Fruit fly (Drosophila melanogaster) whole organism, embryonic: ENCODE results near the gene ppk30.

Experiments
- Abd-B ChIP-seq: fragments of 200-800 bp; sonication (Bioruptor generic); optimal IDR thresholded peaks from 2 replicates; lab custom pipeline; 2018; ENCODE audit warnings: missing biosample characterization, mild to moderate bottlenecking, missing genetic modification characterization, moderate library complexity
- Adf1 ChIP-seq: fragments of 200-800 bp; sonication (Bioruptor generic); IDR thresholded peaks from 2 replicates; pipeline ENCODE4 v1.3.6; 2022; ENCODE audit warnings: missing biosample characterization, missing genetic modification characterization
- Asciz ChIP-seq: fragments of 200-800 bp; sonication (Bioruptor generic); optimal IDR thresholded peaks from 2 replicates; lab custom pipeline; 2017; ENCODE audit warnings: missing biosample characterization, mild to moderate bottlenecking, missing genetic modification characterization, missing genetic modification reagents
- Bgb ChIP-seq: fragments of 200-800 bp; sonication (Bioruptor generic); IDR thresholded peaks from 2 replicates; pipeline ENCODE4 v1.3.6; 2022; ENCODE audit warnings: missing biosample characterization, missing genetic modification characterization; ENCODE audit not compliant: partially characterized antibody
- Blimp-1 ChIP-seq: fragments of 200-800 bp; sonication (Bioruptor generic); optimal IDR thresholded peaks from 3 replicates; lab custom pipeline; 2018; ENCODE audit warnings: missing biosample characterization, missing genetic modification characterization, mild to moderate bottlenecking, moderate library complexity, missing genetic modification reagents
- CG10267 ChIP-seq: fragments of 200-800 bp; sonication (Bioruptor generic); optimal IDR thresholded peaks from 2 replicates; lab custom pipeline; 2018; ENCODE audit warnings: missing biosample characterization, mild to moderate bottlenecking, missing genetic modification characterization, moderate library complexity
- CG11456 ChIP-seq: fragments of 200-800 bp; sonication (Bioruptor generic); IDR thresholded peaks from 3 replicates; pipeline ENCODE4 v1.3.6; 2022; ENCODE audit warnings: missing biosample characterization, missing genetic modification characterization
- CG14860 ChIP-seq: fragments of 200-800 bp; sonication (Bioruptor generic); IDR thresholded peaks from 3 replicates; pipeline ENCODE4 v1.3.6; 2022; ENCODE audit warnings: missing biosample characterization, missing genetic modification characterization; ENCODE audit not compliant: partially characterized antibody
- CG16813 ChIP-seq: fragments of 200-800 bp; sonication (Bioruptor generic); IDR thresholded peaks from 3 replicates; pipeline ENCODE4 v1.3.6; 2022; ENCODE audit warnings: missing biosample characterization, missing genetic modification characterization; ENCODE audit not compliant: partially characterized antibody
- CG16863 ChIP-seq: fragments of 200-800 bp; sonication (Bioruptor generic); optimal IDR thresholded peaks from 3 replicates; lab custom pipeline; 2016; ENCODE audit warnings: missing biosample characterization, missing genetic modification characterization
- CG17186 ChIP-seq: fragments of 200-800 bp; sonication (Bioruptor generic); optimal IDR thresholded peaks from 3 replicates; lab custom pipeline; 2017; ENCODE audit warnings: missing biosample characterization, missing genetic modification reagents, missing genetic modification characterization
- CG17385 ChIP-seq: fragments of 200-800 bp; sonication (Bioruptor generic); optimal IDR thresholded peaks from 3 replicates; lab custom pipeline; 2018; ENCODE audit warnings: missing biosample characterization, mild to moderate bottlenecking, missing genetic modification characterization
- CG17829 ChIP-seq: fragments of 200-800 bp; optimal IDR thresholded peaks from 2 replicates; lab custom pipeline; 2019; ENCODE audit warnings: missing biosample characterization, mild to moderate bottlenecking, missing genetic modification characterization, moderate library complexity
- CG18262 ChIP-seq: fragments of 200-800 bp; optimal IDR thresholded peaks from 3 replicates; lab custom pipeline; 2019; ENCODE audit warnings: missing biosample characterization, mild to moderate bottlenecking, missing genetic modification characterization, moderate library complexity
- CG18619 ChIP-seq: fragments of 200-800 bp; sonication (Bioruptor generic); optimal IDR thresholded peaks from 3 replicates; lab custom pipeline; 2017; ENCODE audit warnings: missing biosample characterization, mild to moderate bottlenecking, missing genetic modification characterization
- CG32772 ChIP-seq: fragments of 200-800 bp; sonication (Bioruptor generic); IDR thresholded peaks from 2 replicates; pipeline ENCODE4 v1.3.6; 2022; ENCODE audit warnings: missing biosample characterization, missing genetic modification characterization
- CG3281 ChIP-seq: fragments of 200-800 bp; sonication (Bioruptor generic); optimal IDR thresholded peaks from 3 replicates; lab custom pipeline; 2017; ENCODE audit warnings: missing biosample characterization, mild to moderate bottlenecking, missing genetic modification characterization
- CG9727 ChIP-seq: fragments of 200-800 bp; sonication (Bioruptor generic); optimal IDR thresholded peaks from 3 replicates; lab custom pipeline; 2017; ENCODE audit warnings: missing biosample characterization, mild to moderate bottlenecking, missing genetic modification characterization
- CTCF ChIP-seq: fragments of 200-800 bp; sonication (Bioruptor generic); optimal IDR thresholded peaks from 2 replicates; lab custom pipeline; 2017; ENCODE audit warnings: missing biosample characterization, mild to moderate bottlenecking, missing genetic modification characterization, moderate library complexity
- D19A ChIP-seq: fragments of 200-800 bp; optimal IDR thresholded peaks from 3 replicates; lab custom pipeline; 2019; ENCODE audit warnings: missing biosample characterization, mild to moderate bottlenecking, missing genetic modification characterization, moderate library complexity
- Dbx ChIP-seq: fragments of 200-800 bp; sonication (Bioruptor generic); IDR thresholded peaks from 3 replicates; pipeline ENCODE4 v1.3.6; 2022; ENCODE audit warnings: missing biosample characterization, missing genetic modification characterization
- Dll ChIP-seq: fragments of 200-800 bp; sonication (Bioruptor generic); IDR thresholded peaks from 4 replicates; pipeline ENCODE4 v1.3.6; 2022; ENCODE audit warnings: missing biosample characterization, missing genetic modification characterization; ENCODE audit not compliant: partially characterized antibody
- Eip74EF ChIP-seq, 2 experiments: fragments of 200-800 bp in 1 of 2; fragments of >200 bp in 1 of 2; sonication (Bioruptor generic) in 1 of 2; optimal IDR thresholded peaks; 2 replicates each; lab custom pipeline; 2017 to 2019; ENCODE audit warnings: missing biosample characterization in 2 of 2, missing genetic modification characterization in 2 of 2, mild to moderate bottlenecking in 1 of 2, moderate library complexity in 1 of 2
- Elba2 ChIP-seq: fragments of 200-800 bp; sonication (Bioruptor generic); optimal IDR thresholded peaks from 3 replicates; lab custom pipeline; 2016; ENCODE audit warnings: missing biosample characterization, missing genetic modification characterization
- Med ChIP-seq: fragments of 200-800 bp; sonication (Bioruptor generic); peaks from one replicate; lab custom pipeline; 2016; ENCODE audit warnings: missing biosample characterization, missing genetic modification characterization, mild to moderate bottlenecking, inconsistent platforms, moderate library complexity
- Mes4 ChIP-seq: fragments of 200-800 bp; sonication (Bioruptor generic); optimal IDR thresholded peaks from 2 replicates; lab custom pipeline; 2016; ENCODE audit warnings: missing biosample characterization, missing genetic modification characterization
- NC2α ChIP-seq: fragments of 200-800 bp; sonication (Bioruptor generic); optimal IDR thresholded peaks from 2 replicates; lab custom pipeline; 2016; ENCODE audit warnings: missing biosample characterization, missing genetic modification characterization
- NFAT ChIP-seq: fragments of 200-800 bp; sonication (Bioruptor generic); IDR thresholded peaks from 2 replicates; pipeline ENCODE4 v1.3.6; 2022; ENCODE audit warnings: missing biosample characterization, missing genetic modification characterization
- NK7.1 ChIP-seq: fragments of 200-800 bp; sonication (Bioruptor generic); optimal IDR thresholded peaks from 3 replicates; lab custom pipeline; 2016; ENCODE audit warnings: missing biosample characterization, missing genetic modification characterization
- Neu2 ChIP-seq: fragments of 200-800 bp; sonication (Bioruptor generic); optimal IDR thresholded peaks from 3 replicates; lab custom pipeline; 2016; ENCODE audit warnings: missing biosample characterization, missing genetic modification characterization, borderline replicate concordance
- Nf-YA ChIP-seq: fragments of 200-800 bp; sonication (Bioruptor generic); IDR thresholded peaks from 2 replicates; pipeline ENCODE4 v1.3.6; 2022; ENCODE audit warnings: missing biosample characterization, missing genetic modification characterization
- Six4 ChIP-seq: fragments of 200-800 bp; sonication (Bioruptor generic); optimal IDR thresholded peaks from 2 replicates; lab custom pipeline; 2016; ENCODE audit warnings: missing biosample characterization, missing genetic modification characterization
- Taf1 ChIP-seq: fragments of 200-800 bp; sonication (Bioruptor generic); IDR thresholded peaks from 2 replicates; pipeline ENCODE4 v1.3.6; 2022; ENCODE audit warnings: missing biosample characterization, missing genetic modification characterization
- amos ChIP-seq: fragments of 200-800 bp; sonication (Bioruptor generic); IDR thresholded peaks from 2 replicates; pipeline ENCODE4 v1.3.6; 2022; ENCODE audit warnings: missing biosample characterization, missing genetic modification characterization; ENCODE audit not compliant: partially characterized antibody
- cg ChIP-seq: fragments of 200-800 bp; sonication (Bioruptor generic); optimal IDR thresholded peaks from 3 replicates; lab custom pipeline; 2019; ENCODE audit warnings: missing biosample characterization, mild to moderate bottlenecking, missing genetic modification characterization, moderate library complexity
- chinmo ChIP-seq: fragments of 200-800 bp; sonication (Bioruptor generic); IDR thresholded peaks from 4 replicates; pipeline ENCODE4 v1.3.6; 2022; ENCODE audit warnings: missing biosample characterization, missing genetic modification characterization; ENCODE audit not compliant: partially characterized antibody
- chn ChIP-seq: fragments of 200-800 bp; sonication (Bioruptor generic); optimal IDR thresholded peaks from 2 replicates; lab custom pipeline; 2016; ENCODE audit warnings: missing biosample characterization, missing genetic modification characterization
- crc ChIP-seq: fragments of 200-800 bp; sonication (Bioruptor generic); optimal IDR thresholded peaks from 2 replicates; lab custom pipeline; 2016; ENCODE audit warnings: missing biosample characterization, missing genetic modification characterization
- cwo ChIP-seq: fragments of 200-800 bp; sonication (Bioruptor generic); optimal IDR thresholded peaks from 3 replicates; lab custom pipeline; 2017; ENCODE audit warnings: missing biosample characterization, missing genetic modification characterization, mild to moderate bottlenecking, moderate library complexity, missing genetic modification reagents
- ewg ChIP-seq: fragments of 200-800 bp; sonication (Bioruptor generic); optimal IDR thresholded peaks from 3 replicates; lab custom pipeline; 2017; ENCODE audit warnings: mild to moderate bottlenecking, missing biosample characterization, missing genetic modification reagents, missing genetic modification characterization
- fd102C ChIP-seq: fragments of 200-800 bp; sonication (Bioruptor generic); optimal IDR thresholded peaks from 2 replicates; lab custom pipeline; 2018; ENCODE audit warnings: missing biosample characterization, mild to moderate bottlenecking, missing genetic modification characterization, moderate library complexity
- gsb ChIP-seq: fragments of 200-800 bp; sonication (Bioruptor generic); IDR thresholded peaks from 2 replicates; pipeline ENCODE4 v1.3.6; 2022; ENCODE audit warnings: missing biosample characterization, missing genetic modification characterization
- jumu ChIP-seq: fragments of 200-800 bp; sonication (Bioruptor generic); optimal IDR thresholded peaks from 3 replicates; lab custom pipeline; 2016; ENCODE audit warnings: missing biosample characterization, missing genetic modification characterization
- maf-S ChIP-seq: fragments of 200-800 bp; sonication (Bioruptor generic); optimal IDR thresholded peaks from 2 replicates; lab custom pipeline; 2016; ENCODE audit warnings: missing biosample characterization, missing genetic modification characterization
- nerfin-1 ChIP-seq: fragments of 200-800 bp; sonication (Bioruptor generic); optimal IDR thresholded peaks from 3 replicates; lab custom pipeline; 2019; ENCODE audit warnings: missing biosample characterization, mild to moderate bottlenecking, missing genetic modification characterization, moderate library complexity
- pho ChIP-seq: fragments of 200-800 bp; sonication (Bioruptor generic); optimal IDR thresholded peaks from 2 replicates; lab custom pipeline; 2016; ENCODE audit warnings: missing biosample characterization, missing genetic modification characterization
- run ChIP-seq: fragments of 200-800 bp; sonication (Bioruptor generic); optimal IDR thresholded peaks from 3 replicates; lab custom pipeline; 2018; ENCODE audit warnings: missing biosample characterization, mild to moderate bottlenecking, missing genetic modification characterization
- slp2 ChIP-seq: fragments of 200-800 bp; sonication (Bioruptor generic); optimal IDR thresholded peaks from 2 replicates; lab custom pipeline; 2016; ENCODE audit warnings: missing biosample characterization, missing genetic modification characterization
- toy ChIP-seq: fragments of 200-800 bp; sonication (Bioruptor generic); IDR thresholded peaks from 2 replicates; pipeline ENCODE4 v1.3.6; 2022; ENCODE audit warnings: missing biosample characterization, missing genetic modification characterization
- trem ChIP-seq: fragments of 200-800 bp; optimal IDR thresholded peaks from 3 replicates; lab custom pipeline; 2019; ENCODE audit warnings: missing biosample characterization, mild to moderate bottlenecking, missing genetic modification characterization, moderate library complexity
- tup ChIP-seq: fragments of 200-800 bp; sonication (Bioruptor generic); optimal IDR thresholded peaks from 2 replicates; lab custom pipeline; 2016; ENCODE audit warnings: missing biosample characterization, mild to moderate bottlenecking, missing genetic modification characterization, moderate library complexity
- vfl ChIP-seq: fragments of 200-800 bp; sonication (Bioruptor generic); optimal IDR thresholded peaks from 2 replicates; lab custom pipeline; 2016; ENCODE audit warnings: missing biosample characterization, missing genetic modification characterization

The ppk30 gene

dm6 chr3R:29717519-29717918 is 48.6 kb downstream of the ppk30 start (continued):
- peak; percentile 24 for TF ChIP-seq cwo (GFP tag; lab: Kevin White, UChicago)
- no peak for TF ChIP-seq NC2α (GFP tag; lab: Kevin White, UChicago)
- TF ChIP-seq vfl (GFP tag; lab: Kevin White, UChicago) = no peak
- TF ChIP-seq CTCF (GFP tag; lab: Kevin White, UChicago) = no peak
- no peak for TF ChIP-seq CG16863 (GFP tag; lab: Kevin White, UChicago)
- no peak for TF ChIP-seq crc (GFP tag; lab: Kevin White, UChicago)
- TF ChIP-seq slp2 (GFP tag; lab: Kevin White, UChicago) = no peak
- no peak for TF ChIP-seq trem
- no peak for TF ChIP-seq Mes4 (GFP tag; lab: Kevin White, UChicago)
- TF ChIP-seq tup (GFP tag; lab: Kevin White, UChicago) = no peak
- no peak for TF ChIP-seq Neu2 (GFP tag; lab: Kevin White, UChicago)
- no peak for TF ChIP-seq NK7.1 (GFP tag; lab: Kevin White, UChicago)
- TF ChIP-seq Elba2 (GFP tag; lab: Kevin White, UChicago) = no peak
- no peak for TF ChIP-seq Abd-B (GFP tag; lab: Kevin White, UChicago)
- no peak for TF ChIP-seq D19A
- peak; percentile 83 for TF ChIP-seq Med (GFP tag; lab: Kevin White, UChicago)
- no peak for TF ChIP-seq Dbx (GFP tag; lab: Robert Waterston, UW)
- TF ChIP-seq CG3281 (GFP tag; lab: Kevin White, UChicago) = no peak
- TF ChIP-seq CG16813 (GFP tag; lab: Robert Waterston, UW) = no peak
- TF ChIP-seq CG17829 (tag; lab: Kevin White, UChicago) = no peak
- no peak for TF ChIP-seq CG18619 (GFP tag; lab: Kevin White, UChicago)
- no peak for TF ChIP-seq chn (GFP tag; lab: Kevin White, UChicago)
- no peak for TF ChIP-seq nerfin-1 (tag; lab: Kevin White, UChicago)
- no peak for TF ChIP-seq CG11456 (GFP tag; lab: Robert Waterston, UW)
- TF ChIP-seq fd102C (GFP tag; lab: Kevin White, UChicago) = no peak
- no peak for TF ChIP-seq CG14860
- TF ChIP-seq gsb (GFP tag; lab: Robert Waterston, UW) = no peak
- TF ChIP-seq maf-S (GFP tag; lab: Kevin White, UChicago) = peak; percentile 4
- no peak for TF ChIP-seq NFAT (GFP tag; lab: Robert Waterston, UW)
- peak; percentile 43 for TF ChIP-seq Blimp-1 (GFP tag; lab: Kevin White, UChicago)
- TF ChIP-seq toy (GFP tag; lab: Robert Waterston, UW) = no peak
- no peak for TF ChIP-seq CG10267 (tag; lab: Kevin White, UChicago)
- no peak for TF ChIP-seq CG17385 (GFP tag; lab: Kevin White, UChicago)
- TF ChIP-seq Nf-YA (GFP tag; lab: Robert Waterston, UW) = 0 out of 2 replicates have a peak, but pooled peaks have one; percentile 19
- TF ChIP-seq CG18262 (tag; lab: Kevin White, UChicago) = peak; percentile 5
- TF ChIP-seq run = no peak
- no peak for TF ChIP-seq Asciz (GFP tag; lab: Kevin White, UChicago)
- no peak for TF ChIP-seq jumu
- no peak for TF ChIP-seq cg (GFP tag; lab: Kevin White, UChicago)
- no peak for TF ChIP-seq Eip74EF (GFP tag; optimal IDR thresholded peaks at IDR 0.05; lab: Kevin White, UChicago)
- no peak for TF ChIP-seq amos (GFP tag; lab: Robert Waterston, UW)
- TF ChIP-seq Adf1 = no peak
- no peak for TF ChIP-seq CG9727 (GFP tag; lab: Kevin White, UChicago)
- no peak for TF ChIP-seq CG32772
- TF ChIP-seq Dll = no peak
- peak; percentile 5 for TF ChIP-seq Six4 (GFP tag; lab: Kevin White, UChicago)
- TF ChIP-seq chinmo (GFP tag; lab: Robert Waterston, UW) = no peak
- no peak for TF ChIP-seq ewg (GFP tag; lab: Kevin White, UChicago)
- TF ChIP-seq Bgb (GFP tag; lab: Robert Waterston, UW) = no peak
- no peak for TF ChIP-seq pho (GFP tag; lab: Kevin White, UChicago)
- TF ChIP-seq CG17186 = no peak
- TF ChIP-seq Taf1 (GFP tag; lab: Robert Waterston, UW) = no peak
